Worm (Caenorhabditis elegans): Measurements from ENCODE around the gene nrde-1.

The nrde-1 gene

ce11 chrIII:3701411-3702310, 11.6 kb upstream of the nrde-1 start, which contains the start of the genes pdi-1 and C14B1.2:
TSS of gene pdi-1 (minus strand) at chrIII:3701461.
TSS of gene C14B1.2 (plus strand) at chrIII:3702260.
- peak; percentile 29 for TF ChIP-seq ama-1 (optimal IDR thresholded peaks at IDR 0.05)
- TF ChIP-seq ama-1 (GFP tag; optimal IDR thresholded peaks at IDR 0.05) = no peak
- TF ChIP-seq F55B11.4 (tag; optimal IDR thresholded peaks at IDR 0.05; ENCODE audit: borderline replicate concordance, insufficient read depth) = no peak
- peak; percentile 84 for TF ChIP-seq zfh-2 (GFP tag; conservative IDR thresholded peaks at IDR 0.05)
- TF ChIP-seq nhr-80 (tag; optimal IDR thresholded peaks at IDR 0.05) = peak; percentile 91
- TF ChIP-seq F52B5.7 (tag; optimal IDR thresholded peaks at IDR 0.05) = no peak
- TF ChIP-seq chd-7 (tag; optimal IDR thresholded peaks at IDR 0.05) = no peak
- TF ChIP-seq bed-1 (GFP tag; IDR thresholded peaks at IDR 0.05) = no peak
- peak; percentile 18; the same call in 1 of the 2 replicates for TF ChIP-seq D2030.7 (GFP tag; IDR thresholded peaks at IDR 0.05)
- TF ChIP-seq atf-7 (tag; optimal IDR thresholded peaks at IDR 0.05) = no peak
- no peak for TF ChIP-seq lin-35 (GFP tag; optimal IDR thresholded peaks at IDR 0.05)
- TF ChIP-seq ceh-58 (GFP tag; IDR thresholded peaks at IDR 0.05) = no peak
- no peak for TF ChIP-seq unc-62 (GFP tag; optimal IDR thresholded peaks at IDR 0.05)
- no peak for TF ChIP-seq hlh-26 (GFP tag; conservative IDR thresholded peaks at IDR 0.05)
- TF ChIP-seq ceh-100 (GFP tag; IDR thresholded peaks at IDR 0.05) = no peak; the same call in 1 of the 2 replicates
- no peak for TF ChIP-seq ztf-28 (GFP tag; IDR thresholded peaks at IDR 0.05)
- TF ChIP-seq efl-1 (GFP tag; optimal IDR thresholded peaks at IDR 0.05) = no peak
- TF ChIP-seq snpc-3.4 (tag; optimal IDR thresholded peaks at IDR 0.05) = no peak
- no peak for TF ChIP-seq sptf-2 (GFP tag; optimal IDR thresholded peaks at IDR 0.05)
- TF ChIP-seq B0336.3 (GFP tag; IDR thresholded peaks at IDR 0.05) = peak; percentile 43; the same call in 1 of the 2 replicates
- TF ChIP-seq hlh-12 (tag; optimal IDR thresholded peaks at IDR 0.05) = no peak
- TF ChIP-seq Y95B8A.8 (GFP tag; IDR thresholded peaks at IDR 0.05) = no peak
- TF ChIP-seq pbrm-1 (GFP tag; IDR thresholded peaks at IDR 0.05) = no peak
- TF ChIP-seq xnd-1 (tag; optimal IDR thresholded peaks at IDR 0.05) = no peak
- TF ChIP-seq ceh-79 (tag; optimal IDR thresholded peaks at IDR 0.05) = no peak
- TF ChIP-seq F23B12.7 (tag; optimal IDR thresholded peaks at IDR 0.05; ENCODE audit: insufficient read depth) = peak; percentile 53
- TF ChIP-seq aptf-3 (GFP tag; IDR thresholded peaks at IDR 0.05) = no peak
- TF ChIP-seq ets-4 (GFP tag; optimal IDR thresholded peaks at IDR 0.05) = peak; percentile 30
- no peak for TF ChIP-seq Y56A3A.18 (GFP tag; IDR thresholded peaks at IDR 0.05)
- no peak for TF ChIP-seq ccch-3 (GFP tag; optimal IDR thresholded peaks at IDR 0.05)
- TF ChIP-seq F37B4.10 (GFP tag; IDR thresholded peaks at IDR 0.05) = 0 out of 2 replicates have a peak, but pooled peaks have one; percentile 22
- no peak for TF ChIP-seq nhr-27 (tag; optimal IDR thresholded peaks at IDR 0.05)
- no peak for TF ChIP-seq pha-4 (tag; optimal IDR thresholded peaks at IDR 0.05)
- no peak for TF ChIP-seq ztf-22 (GFP tag; optimal IDR thresholded peaks at IDR 0.05)
- no peak for TF ChIP-seq ceh-40 (GFP tag; IDR thresholded peaks at IDR 0.05)
- no peak for TF ChIP-seq somi-1 (GFP tag; optimal IDR thresholded peaks at IDR 0.05)
- TF ChIP-seq C17E4.6 (GFP tag; IDR thresholded peaks at IDR 0.05) = no peak
- TF ChIP-seq hmg-1.2 (GFP tag; IDR thresholded peaks at IDR 0.05) = peak; percentile 56
- TF ChIP-seq rec-8 (tag; optimal IDR thresholded peaks at IDR 0.05) = no peak
- 0 out of 2 replicates have a peak, but pooled peaks have one; percentile 12 for TF ChIP-seq attf-6 (GFP tag; IDR thresholded peaks at IDR 0.05)
- no peak for TF ChIP-seq madf-8 (GFP tag; conservative IDR thresholded peaks at IDR 0.05)
- TF ChIP-seq attf-5 (GFP tag; optimal IDR thresholded peaks at IDR 0.05) = peak; percentile 84
- TF ChIP-seq unc-130 (GFP tag; optimal IDR thresholded peaks at IDR 0.05) = no peak
- peak; percentile 29; the same call in 1 of the 2 replicates for TF ChIP-seq rcor-1 (GFP tag; IDR thresholded peaks at IDR 0.05)
- no peak for TF ChIP-seq F10E7.11 (tag; optimal IDR thresholded peaks at IDR 0.05)
- TF ChIP-seq hrde-1 (tag; optimal IDR thresholded peaks at IDR 0.05; ENCODE audit: borderline replicate concordance) = no peak
- TF ChIP-seq aptf-2 (GFP tag; conservative IDR thresholded peaks at IDR 0.05) = no peak
